Fruit fly (Drosophila melanogaster): ENCODE results near the gene Mcad.

DNA sequence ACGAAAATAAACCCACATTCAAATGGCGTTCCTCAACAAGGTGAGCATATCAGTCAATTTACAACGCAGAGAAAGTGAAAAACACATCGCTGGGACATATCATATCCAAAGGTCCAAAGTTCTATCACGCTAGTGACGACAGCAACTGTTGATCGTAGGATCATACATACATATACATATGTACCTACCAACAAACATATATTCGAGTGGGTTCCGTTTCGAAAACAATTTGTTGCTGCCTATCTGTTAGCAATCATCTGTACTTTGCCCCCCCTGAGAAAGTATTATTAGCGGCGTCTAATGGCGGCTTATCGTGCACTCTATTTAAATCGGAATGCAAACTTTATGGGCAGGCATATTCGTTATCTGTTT is 254 bp downstream of the Mcad start:
- TF ChIP-seq Dll (optimal IDR thresholded peaks at IDR 0.05) (no peak), usp (GFP tag; optimal IDR thresholded peaks at IDR 0.05) (no peak), CG8478 (optimal IDR thresholded peaks at IDR 0.05) (no peak), psq (optimal IDR thresholded peaks at IDR 0.05) (no peak)

All from whole organism.